Fruit fly (Drosophila melanogaster): ENCODE measurements around the gene CG31272.

CG31272 gene

DNA sequence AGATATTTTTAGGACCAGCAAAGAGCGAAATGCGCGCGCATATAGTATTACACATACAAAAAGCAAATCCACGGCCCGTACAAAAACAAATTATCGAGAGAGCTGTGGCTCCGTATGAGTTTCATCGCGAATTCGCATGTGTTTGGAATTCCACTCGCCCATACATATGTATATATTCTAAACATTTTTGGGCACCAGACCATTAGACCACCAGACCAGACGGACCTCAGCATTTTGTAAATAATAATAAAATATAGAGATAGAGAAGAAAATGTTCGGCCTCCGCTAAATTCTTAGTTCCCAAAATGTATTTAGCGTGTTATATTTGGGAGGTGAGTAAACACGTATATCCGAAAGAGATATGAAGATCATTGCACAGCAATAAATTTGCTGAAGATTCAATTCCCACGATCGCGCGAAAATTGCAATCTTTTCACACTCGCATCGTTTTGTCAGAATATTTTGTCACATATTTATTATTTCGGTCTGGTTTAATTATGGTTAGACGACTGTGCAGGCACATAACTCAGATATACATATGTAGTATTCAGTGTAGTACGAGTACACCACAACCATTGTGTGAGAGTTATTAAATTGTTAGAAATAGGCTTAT is 17.0 kb upstream of the CG31272 start:
- TF ChIP-seq Hr96 (GFP tag; optimal IDR thresholded peaks at IDR 0.05) (no peak), bab1 (GFP tag; optimal IDR thresholded peaks at IDR 0.05) (no peak)

DNA sequence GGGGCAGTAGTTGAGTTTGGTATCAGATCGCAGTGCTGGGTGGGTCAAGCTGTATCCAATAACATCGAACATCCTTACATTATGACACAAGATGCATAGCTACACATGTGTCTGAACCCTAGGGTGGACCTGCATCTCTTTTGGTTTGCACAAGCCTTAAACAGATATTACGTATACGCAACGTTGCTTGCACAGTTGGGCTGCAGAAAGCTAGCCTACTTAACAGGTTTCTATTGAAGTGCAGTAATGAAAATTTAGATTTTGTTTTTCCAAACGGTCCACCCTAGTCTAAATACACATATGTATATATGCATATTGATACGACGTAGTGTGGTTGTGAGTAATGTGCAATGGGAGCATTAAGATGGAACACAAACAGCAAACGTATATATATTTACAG is 16.0 kb upstream of the CG31272 start:
- TF ChIP-seq bab1 (GFP tag; optimal IDR thresholded peaks at IDR 0.05) (no peak), Crg-1 (GFP tag; optimal IDR thresholded peaks at IDR 0.05) (no peak), ovo (GFP tag; optimal IDR thresholded peaks at IDR 0.05) (no peak), CG33017 (tag; optimal IDR thresholded peaks at IDR 0.05) (no peak), Mnt (GFP tag; optimal IDR thresholded peaks at IDR 0.05) (no peak)

DNA sequence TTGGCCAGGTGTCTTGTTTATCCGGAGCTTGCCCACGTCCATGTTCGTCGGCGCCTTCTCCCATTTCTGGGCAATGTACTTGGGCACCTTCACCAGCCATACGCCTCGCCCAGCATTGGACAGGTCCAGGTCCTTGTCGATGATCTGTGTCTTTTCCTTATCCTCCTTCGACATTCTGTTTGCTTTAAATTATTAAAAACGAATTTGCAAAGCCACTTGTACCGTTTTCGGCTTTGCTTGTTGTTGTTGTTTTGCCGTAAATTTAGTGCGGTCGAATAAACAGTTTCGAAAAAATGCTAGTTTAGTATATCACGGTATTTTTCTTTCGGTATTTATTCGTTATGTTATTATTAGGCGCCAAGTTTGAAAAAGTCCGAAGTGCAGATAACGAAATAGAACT is 8.3 kb upstream of the CG31272 start, which contains the start of gene TfIIFbeta:
Gene TfIIFbeta (minus strand): TSS at position 279 of the 400 bp plus-strand sequence.
- TF ChIP-seq pad (GFP tag; optimal IDR thresholded peaks at IDR 0.05) (no peak), CG7101 (tag; optimal IDR thresholded peaks at IDR 0.05) (no peak), Mnt (GFP tag; optimal IDR thresholded peaks at IDR 0.05) (no peak), cic (GFP tag; optimal IDR thresholded peaks at IDR 0.05) (no peak), CG7045 (GFP tag; optimal IDR thresholded peaks at IDR 0.05) (no peak), CG12768 (GFP tag; optimal IDR thresholded peaks at IDR 0.05) (no peak), kay (GFP tag; ENCODE audit: borderline replicate concordance) (no peak), CG14711 (tag; optimal IDR thresholded peaks at IDR 0.05) (no peak), Clk (GFP tag; optimal IDR thresholded peaks at IDR 0.05) (no peak), tj (GFP tag; optimal IDR thresholded peaks at IDR 0.05) (no peak), ovo (GFP tag; optimal IDR thresholded peaks at IDR 0.05) (no peak), CG5204 (GFP tag; optimal IDR thresholded peaks at IDR 0.05) (no peak), Hr96 (GFP tag; optimal IDR thresholded peaks at IDR 0.05) (no peak), CG11617 (GFP tag; optimal IDR thresholded peaks at IDR 0.05) (no peak), CG1620 (GFP tag; optimal IDR thresholded peaks at IDR 0.05) (no peak)

DNA sequence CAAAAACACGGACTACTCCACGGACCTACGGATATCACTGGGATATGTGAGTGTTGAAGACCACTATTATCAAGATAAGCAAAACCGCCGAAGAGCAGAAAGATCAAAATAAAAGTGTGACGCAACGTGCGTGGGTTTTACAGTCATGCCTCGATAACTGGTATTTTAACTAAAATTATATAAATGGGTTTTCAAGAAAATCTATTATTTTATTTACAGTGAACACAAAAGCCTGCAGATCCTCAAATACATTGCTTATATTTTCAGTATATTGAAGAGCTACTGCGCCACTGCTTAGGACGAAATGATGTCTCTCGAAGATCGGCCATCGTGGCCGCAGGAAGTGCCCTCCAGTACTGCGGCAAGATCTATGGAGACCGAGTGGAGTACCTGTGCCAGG is 2.8 kb upstream of the CG31272 start:
- TF ChIP-seq cnc (optimal IDR thresholded peaks at IDR 0.05) (no peak), CG7101 (tag; optimal IDR thresholded peaks at IDR 0.05) (no peak)

DNA sequence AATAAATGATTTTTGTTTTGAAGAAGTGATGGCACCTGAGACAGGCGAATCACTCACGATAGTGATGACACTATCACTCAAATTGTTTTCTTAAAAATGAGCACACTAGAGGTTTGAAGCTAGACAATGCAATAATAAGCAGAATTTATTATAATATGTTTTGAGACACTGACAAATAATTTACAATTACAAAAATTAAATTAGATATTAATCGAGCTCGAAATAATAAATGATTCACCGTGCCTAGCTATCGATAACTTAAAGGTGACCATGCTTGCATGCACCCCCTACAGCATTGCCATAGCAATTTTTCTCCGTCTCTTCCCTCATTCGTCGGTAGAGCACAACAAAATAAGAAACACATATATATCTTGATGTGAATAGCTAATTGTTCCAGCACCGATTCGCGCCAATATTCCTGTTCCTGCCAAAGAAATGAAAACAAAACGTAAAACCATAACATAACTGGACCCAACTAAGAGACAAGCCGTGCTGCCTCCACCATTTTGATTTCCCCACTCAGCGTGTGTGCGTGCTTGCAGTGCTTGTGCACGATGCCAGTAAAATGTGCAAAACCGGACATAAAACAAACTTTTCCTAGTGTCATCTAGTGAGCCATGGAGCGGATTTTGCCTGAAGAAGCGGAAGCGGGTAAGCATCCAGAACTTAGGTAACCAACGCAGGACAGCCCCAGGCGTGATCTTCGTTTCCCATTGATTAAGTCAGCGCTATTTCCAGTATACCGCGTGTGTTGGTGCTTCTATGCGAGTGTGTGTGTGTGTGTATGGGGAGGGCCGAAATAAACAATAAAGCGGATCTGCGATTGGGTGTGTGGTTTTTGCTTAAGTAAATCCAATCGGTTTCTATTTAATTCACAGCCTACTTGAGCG is 2.0 kb upstream of the CG31272 start, which contains the start of the genes MED7 and Cap-H2:
Gene MED7 (minus strand): TSS at position 67 of the 890 bp plus-strand sequence.
Gene Cap-H2 (plus strand): TSS at position 345 of the 890 bp plus-strand sequence.
- TF ChIP-seq CG33017 (tag; optimal IDR thresholded peaks at IDR 0.05) = peak; percentile 30
- TF ChIP-seq kay (GFP tag; ENCODE audit: borderline replicate concordance) = peak; percentile 56
- TF ChIP-seq Crg-1 (GFP tag; optimal IDR thresholded peaks at IDR 0.05) = peak; percentile 63
- peak; percentile 68 for TF ChIP-seq pad (GFP tag; optimal IDR thresholded peaks at IDR 0.05)
- TF ChIP-seq cic (GFP tag; optimal IDR thresholded peaks at IDR 0.05) = peak; percentile 83
- peak; percentile 36 for TF ChIP-seq Clk (GFP tag; optimal IDR thresholded peaks at IDR 0.05)
- TF ChIP-seq Hr96 (GFP tag; optimal IDR thresholded peaks at IDR 0.05) = peak; percentile 76
- peak; percentile 72 for TF ChIP-seq Mnt (GFP tag; optimal IDR thresholded peaks at IDR 0.05)
- peak; percentile 51 for TF ChIP-seq CG7101 (tag; optimal IDR thresholded peaks at IDR 0.05)
- TF ChIP-seq cnc (optimal IDR thresholded peaks at IDR 0.05) = no peak
- TF ChIP-seq CG14711 (tag; optimal IDR thresholded peaks at IDR 0.05) = peak; percentile 65
- peak; percentile 53 for TF ChIP-seq ovo (GFP tag; optimal IDR thresholded peaks at IDR 0.05)
- TF ChIP-seq CG12768 (GFP tag; optimal IDR thresholded peaks at IDR 0.05) = no peak
- peak; percentile 92 for TF ChIP-seq toe (GFP tag; optimal IDR thresholded peaks at IDR 0.05)
- TF ChIP-seq CG11617 (GFP tag; optimal IDR thresholded peaks at IDR 0.05) = peak; percentile 50
- peak; percentile 79 for TF ChIP-seq CG1620 (GFP tag; optimal IDR thresholded peaks at IDR 0.05)
- peak; percentile 73 for TF ChIP-seq CG5204 (GFP tag; optimal IDR thresholded peaks at IDR 0.05)
- peak; percentile 79 for TF ChIP-seq CG7045 (GFP tag; optimal IDR thresholded peaks at IDR 0.05)
- peak; percentile 28 for TF ChIP-seq tj (GFP tag; optimal IDR thresholded peaks at IDR 0.05)
- TF ChIP-seq bab1 (GFP tag; optimal IDR thresholded peaks at IDR 0.05) = peak; percentile 76

DNA sequence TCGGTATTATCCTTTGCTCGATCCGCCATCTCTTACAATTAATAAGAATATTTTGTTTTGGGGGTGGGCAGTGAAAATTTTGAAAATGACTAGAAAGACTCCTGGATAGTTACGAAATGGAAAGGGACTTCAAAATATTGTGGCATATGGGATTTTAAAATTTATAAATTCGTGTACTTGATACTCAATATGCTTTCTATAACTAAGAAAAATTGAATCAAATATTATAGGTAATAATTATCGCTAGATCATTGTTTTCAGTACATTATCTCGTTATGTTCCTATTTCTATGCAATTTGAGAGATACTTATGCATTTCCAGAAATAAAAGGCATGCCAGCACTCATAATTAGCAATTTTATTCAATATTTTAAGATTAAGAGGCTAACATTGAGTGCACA is 3.7 kb downstream of the CG31272 start, which contains the start of gene CG14691:
Gene CG14691 (minus strand): TSS at position 101 of the 400 bp plus-strand sequence.
- TF ChIP-seq tj (GFP tag; optimal IDR thresholded peaks at IDR 0.05) = no peak
- no peak for TF ChIP-seq Mnt (GFP tag; optimal IDR thresholded peaks at IDR 0.05)
- TF ChIP-seq toe (GFP tag; optimal IDR thresholded peaks at IDR 0.05) = no peak
- no peak for TF ChIP-seq CG7045 (GFP tag; optimal IDR thresholded peaks at IDR 0.05)

DNA sequence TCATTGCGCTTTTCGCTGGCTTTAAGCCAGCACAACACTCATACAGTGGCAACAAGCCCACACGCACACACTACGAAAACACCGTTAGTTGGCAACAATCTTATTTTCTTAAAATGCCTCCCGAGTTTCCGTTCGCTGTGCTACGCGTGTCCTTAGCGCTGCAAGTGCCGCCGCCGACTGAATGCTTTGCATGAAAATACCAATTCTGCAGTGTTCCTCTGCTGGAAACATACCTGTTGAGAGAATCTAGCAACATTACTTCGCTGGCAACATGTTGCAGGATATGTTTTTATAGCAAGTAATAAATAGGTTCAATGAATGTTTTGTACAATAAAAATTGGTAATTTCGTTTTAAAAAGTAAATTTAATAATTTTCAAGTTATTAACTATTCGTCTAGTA is 8.1 kb downstream of the CG31272 start, which contains the start of gene TkR86C:
Gene TkR86C (minus strand): TSS at position 168 of the 400 bp plus-strand sequence.
- TF ChIP-seq CG33017 (tag; optimal IDR thresholded peaks at IDR 0.05) (no peak), Mnt (GFP tag; optimal IDR thresholded peaks at IDR 0.05) (no peak), Hr96 (GFP tag; optimal IDR thresholded peaks at IDR 0.05) (no peak), Crg-1 (GFP tag; optimal IDR thresholded peaks at IDR 0.05) (no peak), cic (GFP tag; optimal IDR thresholded peaks at IDR 0.05) (no peak), cnc (optimal IDR thresholded peaks at IDR 0.05) (no peak), pad (GFP tag; optimal IDR thresholded peaks at IDR 0.05) (no peak), CG1620 (GFP tag; optimal IDR thresholded peaks at IDR 0.05) (no peak)
